Worm (Caenorhabditis elegans): ENCODE data around the gene ptr-6.

ce11 chrII:5209122-5209521, 37.5 kb downstream of the ptr-6 start:
- TF ChIP-seq sma-9 (GFP tag; optimal IDR thresholded peaks at IDR 0.05) (no peak), sma-9 (tag; optimal IDR thresholded peaks at IDR 0.05) (no peak), elt-1 (tag; optimal IDR thresholded peaks at IDR 0.05) (no peak), zag-1 (tag; optimal IDR thresholded peaks at IDR 0.05) (no peak), nhr-12 (tag; optimal IDR thresholded peaks at IDR 0.05) (no peak), lin-11 (tag; optimal IDR thresholded peaks at IDR 0.05) (no peak), nhr-10 (tag; optimal IDR thresholded peaks at IDR 0.05) (no peak)

Data from whole organism, L2 larva.